Fruit fly (Drosophila melanogaster) whole organism, embryonic: ENCODE measurements around the gene CG3662.

Experiments used
- CG10209 ChIP-seq: fragments of 200-800 bp; sonication (Bioruptor generic); optimal IDR thresholded peaks from 3 replicates; lab custom pipeline; 2017; ENCODE audit warnings: missing biosample characterization, mild to moderate bottlenecking, missing genetic modification characterization, missing genetic modification reagents
- CG10565 ChIP-seq: fragments of 200-800 bp; sonication (Bioruptor generic); optimal IDR thresholded peaks from 3 replicates; lab custom pipeline; 2016; ENCODE audit warnings: missing biosample characterization, mild to moderate bottlenecking, missing genetic modification characterization
- CG10979 ChIP-seq: fragments of 200-800 bp; sonication (Bioruptor generic); optimal IDR thresholded peaks from 2 replicates; lab custom pipeline; 2018; ENCODE audit warnings: missing biosample characterization, mild to moderate bottlenecking, missing genetic modification characterization, moderate library complexity
- CG12659 ChIP-seq: fragments of 200-800 bp; sonication (Bioruptor generic); optimal IDR thresholded peaks from 3 replicates; lab custom pipeline; 2017; ENCODE audit warnings: mild to moderate bottlenecking, missing biosample characterization, missing genetic modification reagents, missing genetic modification characterization
- CG12942 ChIP-seq: fragments of 200-800 bp; sonication (Bioruptor generic); optimal IDR thresholded peaks from 3 replicates; lab custom pipeline; 2016; ENCODE audit warnings: missing biosample characterization, missing genetic modification characterization
- CG13424 ChIP-seq: fragments of 200-800 bp; sonication (Bioruptor generic); optimal IDR thresholded peaks from 2 replicates; lab custom pipeline; 2019; ENCODE audit warnings: missing biosample characterization, mild to moderate bottlenecking, missing genetic modification characterization, moderate library complexity
- CG15269 ChIP-seq: fragments of 200-800 bp; sonication (Bioruptor generic); optimal IDR thresholded peaks from 2 replicates; lab custom pipeline; 2018; ENCODE audit warnings: missing biosample characterization, mild to moderate bottlenecking, missing genetic modification characterization, moderate library complexity
- CG17359 ChIP-seq: fragments of 200-800 bp; sonication (Bioruptor generic); optimal IDR thresholded peaks from 3 replicates; lab custom pipeline; 2018; ENCODE audit warnings: missing biosample characterization, mild to moderate bottlenecking, missing genetic modification characterization, moderate library complexity
- CG2120 ChIP-seq: fragments of 200-800 bp; sonication (Bioruptor generic); optimal IDR thresholded peaks from 3 replicates; lab custom pipeline; 2016; ENCODE audit warnings: missing biosample characterization, missing genetic modification characterization
- CG2199 ChIP-seq: fragments of 200-800 bp; sonication (Bioruptor generic); IDR thresholded peaks from 3 replicates; pipeline ENCODE4 v1.3.6; 2022; ENCODE audit warnings: missing biosample characterization, missing genetic modification characterization
- CG2712 ChIP-seq: fragments of 200-800 bp; optimal IDR thresholded peaks from 3 replicates; lab custom pipeline; 2019; ENCODE audit warnings: missing biosample characterization, mild to moderate bottlenecking, missing genetic modification characterization, moderate library complexity
- CG31441 ChIP-seq: fragments of 200-800 bp; sonication (Bioruptor generic); IDR thresholded peaks from 2 replicates; pipeline ENCODE4 v1.3.6; 2022; ENCODE audit warnings: missing biosample characterization, missing genetic modification characterization
- CG3281 ChIP-seq: fragments of 200-800 bp; sonication (Bioruptor generic); optimal IDR thresholded peaks from 3 replicates; lab custom pipeline; 2017; ENCODE audit warnings: missing biosample characterization, mild to moderate bottlenecking, missing genetic modification characterization
- CG4424 ChIP-seq: fragments of 200-800 bp; sonication (Bioruptor generic); optimal IDR thresholded peaks from 3 replicates; lab custom pipeline; 2016; ENCODE audit warnings: missing biosample characterization, missing genetic modification characterization
- CG6813 ChIP-seq: fragments of 200-800 bp; sonication (Bioruptor generic); optimal IDR thresholded peaks from 2 replicates; lab custom pipeline; 2017; ENCODE audit warnings: missing biosample characterization, missing genetic modification characterization, mild to moderate bottlenecking, moderate library complexity, missing genetic modification reagents
- CG8359 ChIP-seq: fragments of 200-800 bp; sonication (Bioruptor generic); optimal IDR thresholded peaks from 2 replicates; lab custom pipeline; 2017; ENCODE audit warnings: missing biosample characterization, mild to moderate bottlenecking, missing genetic modification characterization, borderline replicate concordance
- CG8388 ChIP-seq: fragments of 200-800 bp; sonication (Bioruptor generic); optimal IDR thresholded peaks from 2 replicates; lab custom pipeline; 2019; ENCODE audit warnings: missing biosample characterization, mild to moderate bottlenecking, missing genetic modification characterization, moderate library complexity
- CG8924 ChIP-seq: fragments of 200-800 bp; optimal IDR thresholded peaks from 3 replicates; lab custom pipeline; 2019; ENCODE audit warnings: missing biosample characterization, mild to moderate bottlenecking, missing genetic modification characterization, moderate library complexity
- Dbx ChIP-seq: fragments of 200-800 bp; sonication (Bioruptor generic); IDR thresholded peaks from 3 replicates; pipeline ENCODE4 v1.3.6; 2022; ENCODE audit warnings: missing biosample characterization, missing genetic modification characterization
- Doc2 ChIP-seq: fragments of 200-800 bp; sonication (Bioruptor generic); IDR thresholded peaks from 2 replicates; pipeline ENCODE4 v1.3.6; 2022; ENCODE audit warnings: missing biosample characterization, missing genetic modification characterization
- Dp ChIP-seq: fragments of 200-800 bp; sonication (Bioruptor generic); optimal IDR thresholded peaks from 2 replicates; lab custom pipeline; 2018; ENCODE audit warnings: missing biosample characterization, mild to moderate bottlenecking, missing genetic modification characterization, moderate library complexity
- Ets97D ChIP-seq: fragments of 200-800 bp; sonication (Bioruptor generic); optimal IDR thresholded peaks from 3 replicates; lab custom pipeline; 2016; ENCODE audit warnings: missing biosample characterization, missing genetic modification characterization
- HLH3B ChIP-seq: fragments of 200-800 bp; sonication (Bioruptor generic); IDR thresholded peaks from 2 replicates; pipeline ENCODE4 v1.3.6; 2022; ENCODE audit warnings: missing biosample characterization, missing genetic modification characterization
- Hr51 ChIP-seq, 2 experiments: fragments of 200-800 bp; sonication (Bioruptor generic); optimal IDR thresholded peaks; 2 replicates in 1 of 2; 3 replicates in 1 of 2; lab custom pipeline; 2016 to 2018; ENCODE audit warnings: missing biosample characterization in 2 of 2, missing genetic modification characterization in 2 of 2, mild to moderate bottlenecking in 1 of 2, moderate library complexity in 1 of 2
- NC2β ChIP-seq: fragments of 200-800 bp; sonication (Bioruptor generic); optimal IDR thresholded peaks from 2 replicates; lab custom pipeline; 2016; ENCODE audit warnings: missing biosample characterization, missing genetic modification characterization
- Nf-YC ChIP-seq: fragments of 200-800 bp; optimal IDR thresholded peaks from 3 replicates; lab custom pipeline; 2019; ENCODE audit warnings: missing biosample characterization, mild to moderate bottlenecking, missing genetic modification characterization, moderate library complexity
- Oli ChIP-seq: fragments of 200-800 bp; sonication (Bioruptor generic); optimal IDR thresholded peaks from 2 replicates; lab custom pipeline; 2018; ENCODE audit warnings: missing biosample characterization, mild to moderate bottlenecking, missing genetic modification characterization, moderate library complexity
- Opbp ChIP-seq: fragments of 200-800 bp; sonication (Bioruptor generic); IDR thresholded peaks from 3 replicates; pipeline ENCODE4 v1.3.6; 2022; ENCODE audit warnings: missing biosample characterization, missing genetic modification characterization; ENCODE audit not compliant: partially characterized antibody
- Pdp1 ChIP-seq, 2 experiments: fragments of 200-800 bp; sonication (Bioruptor generic); optimal IDR thresholded peaks; 3 replicates each; lab custom pipeline; 2016; ENCODE audit warnings: missing biosample characterization in 2 of 2, missing genetic modification characterization in 2 of 2, mild to moderate bottlenecking in 1 of 2, moderate library complexity in 1 of 2
- Ptx1 ChIP-seq: fragments of 200-800 bp; sonication (Bioruptor generic); IDR thresholded peaks from 2 replicates; pipeline ENCODE4 v1.3.6; 2022; ENCODE audit warnings: missing biosample characterization, missing genetic modification characterization
- Side ChIP-seq: fragments of 200-800 bp; sonication (Bioruptor generic); optimal IDR thresholded peaks from 2 replicates; lab custom pipeline; 2016; ENCODE audit warnings: missing biosample characterization, missing genetic modification characterization
- ash1 ChIP-seq: fragments of 200-800 bp; sonication (Bioruptor generic); optimal IDR thresholded peaks from 2 replicates; lab custom pipeline; 2018; ENCODE audit warnings: missing biosample characterization, mild to moderate bottlenecking, missing genetic modification characterization
- bigmax ChIP-seq: fragments of 200-800 bp; sonication (Bioruptor generic); optimal IDR thresholded peaks from 2 replicates; lab custom pipeline; 2018; ENCODE audit warnings: missing biosample characterization, mild to moderate bottlenecking, missing genetic modification characterization
- bsh ChIP-seq, 2 experiments: fragments of 200-800 bp; sonication (Bioruptor generic); optimal IDR thresholded peaks; 2 replicates each; lab custom pipeline; 2017 to 2018; ENCODE audit warnings: mild to moderate bottlenecking in 2 of 2, missing biosample characterization in 2 of 2, missing genetic modification characterization in 2 of 2, moderate library complexity in 1 of 2
- cas ChIP-seq: fragments of 200-800 bp; sonication (Bioruptor generic); IDR thresholded peaks from 2 replicates; pipeline ENCODE4 v1.3.6; 2022; ENCODE audit warnings: missing biosample characterization, missing genetic modification characterization
- dpn ChIP-seq, 2 experiments: fragments of 200-800 bp; sonication (Bioruptor generic); optimal IDR thresholded peaks; 3 replicates each; lab custom pipeline; 2016; ENCODE audit warnings: missing biosample characterization in 2 of 2, missing genetic modification characterization in 2 of 2
- hth ChIP-seq: fragments of >200 bp; optimal IDR thresholded peaks from 2 replicates; lab custom pipeline; 2017; ENCODE audit warnings: inconsistent platforms
- kay ChIP-seq: fragments of 200-800 bp; sonication (Bioruptor generic); optimal IDR thresholded peaks from 2 replicates; lab custom pipeline; 2016; ENCODE audit warnings: missing biosample characterization, missing genetic modification characterization
- ken ChIP-seq: fragments of 200-800 bp; sonication (Bioruptor generic); IDR thresholded peaks from 3 replicates; pipeline ENCODE4 v1.3.6; 2022; ENCODE audit warnings: missing biosample characterization, missing genetic modification characterization
- lbe ChIP-seq: fragments of 200-800 bp; sonication (Bioruptor generic); optimal IDR thresholded peaks from 2 replicates; lab custom pipeline; 2016; ENCODE audit warnings: missing biosample characterization, mild to moderate bottlenecking, missing genetic modification characterization
- lola ChIP-seq, 3 experiments: fragments of >200 bp in 2 of 3; fragments of 200-800 bp in 1 of 3; sonication (Bioruptor generic) in 1 of 3; optimal IDR thresholded peaks; 2 replicates each; lab custom pipeline; 2017 to 2019; ENCODE audit warnings: missing biosample characterization in 3 of 3, missing genetic modification characterization in 3 of 3, mild to moderate bottlenecking in 1 of 3, moderate library complexity in 1 of 3
- phol ChIP-seq: fragments of 200-800 bp; sonication (Bioruptor generic); optimal IDR thresholded peaks from 3 replicates; lab custom pipeline; 2018; ENCODE audit warnings: missing biosample characterization, mild to moderate bottlenecking, missing genetic modification characterization, moderate library complexity
- pnt ChIP-seq: fragments of 200-800 bp; sonication (Bioruptor generic); optimal IDR thresholded peaks from 3 replicates; lab custom pipeline; 2016; ENCODE audit warnings: missing biosample characterization, missing genetic modification characterization
- prd ChIP-seq, 3 experiments: fragments of >200 bp in 2 of 3; fragments of 200-800 bp in 1 of 3; sonication (Bioruptor generic) in 1 of 3; optimal IDR thresholded peaks in 2 of 3; IDR thresholded peaks in 1 of 3; 2 replicates in 2 of 3; 3 replicates in 1 of 3; pipeline versions ENCODE4 v1.3.6 to Lab custom; 2017 to 2022; ENCODE audit warnings: missing biosample characterization in 1 of 3, missing genetic modification characterization in 1 of 3
- scrt ChIP-seq: fragments of 200-800 bp; sonication (Bioruptor generic); optimal IDR thresholded peaks from 2 replicates; lab custom pipeline; 2018; ENCODE audit warnings: missing biosample characterization, mild to moderate bottlenecking, missing genetic modification characterization, moderate library complexity
- sd ChIP-seq: fragments of 200-800 bp; sonication (Bioruptor generic); optimal IDR thresholded peaks from 3 replicates; lab custom pipeline; 2018; ENCODE audit warnings: missing biosample characterization, mild to moderate bottlenecking, missing genetic modification characterization, moderate library complexity
- sens ChIP-seq: fragments of 200-800 bp; sonication (Bioruptor generic); peaks from one replicate; lab custom pipeline; 2016; ENCODE audit warnings: missing biosample characterization, missing genetic modification characterization
- slou ChIP-seq: fragments of 200-800 bp; sonication (Bioruptor generic); optimal IDR thresholded peaks from 3 replicates; lab custom pipeline; 2016; ENCODE audit warnings: missing biosample characterization, missing genetic modification characterization

Gene CG3662

DNA sequence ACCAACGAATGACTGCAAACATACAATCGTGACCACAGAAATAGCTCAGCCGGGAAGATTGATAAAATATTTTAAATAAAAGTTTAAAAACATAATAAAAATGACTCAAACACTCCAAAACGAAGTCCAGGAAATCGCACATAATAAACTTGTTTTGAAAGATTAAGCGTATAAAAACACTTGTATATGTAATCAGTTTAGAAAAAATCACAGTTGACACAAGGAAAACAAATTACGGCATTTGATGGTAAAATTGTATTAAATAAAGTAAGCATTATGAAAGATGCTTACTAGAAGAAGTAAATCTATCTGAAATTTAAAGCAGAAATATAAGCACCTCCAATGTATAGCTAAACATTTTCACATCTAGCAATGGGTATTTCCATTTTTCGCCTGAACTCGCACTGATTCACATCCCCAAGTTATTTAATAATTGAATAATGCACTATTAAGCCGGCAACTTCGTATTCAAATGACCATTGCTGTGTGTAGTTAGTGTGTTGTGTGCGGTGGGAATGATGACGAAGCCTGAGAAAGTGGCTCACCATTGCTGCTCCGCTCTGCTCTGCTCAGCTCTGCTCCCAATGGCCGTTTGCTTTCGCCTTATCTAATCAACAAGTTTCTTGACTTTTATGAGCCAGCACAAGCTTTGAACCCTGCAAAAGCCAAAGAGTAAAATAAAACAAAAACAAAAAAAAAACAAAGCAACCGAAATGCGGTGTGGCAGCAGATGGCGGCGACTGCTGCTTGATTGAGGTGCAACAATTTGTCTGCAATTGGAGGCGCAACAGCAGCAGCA, 26.3 kb downstream of the CG3662 start (continued):
- TF ChIP-seq HLH3B (no peak), Oli (tag; lab: Kevin White, UChicago) (peak; percentile 53), CG10209 (GFP tag; lab: Kevin White, UChicago) (no peak), bsh (GFP tag; optimal IDR thresholded peaks at IDR 0.05; lab: Kevin White, UChicago) (peak in 1 of 2 experiments; percentile 9), Doc2 (no peak), CG8388 (GFP tag; lab: Kevin White, UChicago) (peak; percentile 22), CG15269 (peak; percentile 14), sd (tag; lab: Kevin White, UChicago) (no peak), Hr51 (GFP tag; optimal IDR thresholded peaks at IDR 0.05; lab: Kevin White, UChicago) (peak in 1 of 2 experiments; percentile 47), CG13424 (peak; percentile 4), CG17359 (peak; percentile 8), phol (tag; lab: Kevin White, UChicago) (peak; percentile 22), CG2199 (GFP tag; lab: Robert Waterston, UW) (no peak), CG12659 (peak; percentile 11), dpn (GFP tag; optimal IDR thresholded peaks at IDR 0.05; lab: Kevin White, UChicago) (peak in 1 of 2 experiments; percentile 13), ken (GFP tag; lab: Robert Waterston, UW) (no peak), sens (GFP tag; lab: Kevin White, UChicago) (peak; percentile 85), slou (no peak), CG31441 (GFP tag; lab: Robert Waterston, UW) (peak; percentile 42; the same call in 1 of the 2 replicates), CG6813 (GFP tag; lab: Kevin White, UChicago) (no peak), prd (optimal IDR thresholded peaks at IDR 0.05; lab: Kevin White, UChicago) (no peak), prd (GFP tag; IDR thresholded peaks at IDR 0.05; lab: Robert Waterston, UW) (no peak), kay (peak; percentile 5), lola (GFP tag; optimal IDR thresholded peaks at IDR 0.05; lab: Kevin White, UChicago) (no peak), lbe (GFP tag; lab: Kevin White, UChicago) (peak; percentile 15), CG8924 (tag; lab: Kevin White, UChicago) (peak; percentile 19), CG3281 (GFP tag; lab: Kevin White, UChicago) (peak; percentile 13), Ptx1 (GFP tag; lab: Robert Waterston, UW) (0 out of 2 replicates have a peak, but pooled peaks have one; percentile 26), CG10979 (tag; lab: Kevin White, UChicago) (peak; percentile 4), Side (GFP tag; lab: Kevin White, UChicago) (no peak), cas (GFP tag; lab: Robert Waterston, UW) (no peak), Opbp (GFP tag; lab: Robert Waterston, UW) (no peak), Ets97D (GFP tag; lab: Kevin White, UChicago) (no peak), CG2120 (GFP tag; lab: Kevin White, UChicago) (peak; percentile 12), pnt (GFP tag; lab: Kevin White, UChicago) (no peak), NC2β (GFP tag; lab: Kevin White, UChicago) (no peak), Dp (GFP tag; lab: Kevin White, UChicago) (no peak), Pdp1 (GFP tag; optimal IDR thresholded peaks at IDR 0.05; lab: Kevin White, UChicago) (peak in 1 of 2 experiments; percentile 15), scrt (no peak), ash1 (GFP tag; lab: Kevin White, UChicago) (no peak), bigmax (no peak), hth (lab: Kevin White, UChicago) (no peak), CG4424 (peak; percentile 23), CG10565 (GFP tag; lab: Kevin White, UChicago) (no peak), Dbx (GFP tag; lab: Robert Waterston, UW) (no peak), Nf-YC (tag; lab: Kevin White, UChicago) (no peak), CG8359 (GFP tag; lab: Kevin White, UChicago) (no peak), CG12942 (GFP tag; lab: Kevin White, UChicago) (no peak), CG2712 (tag; lab: Kevin White, UChicago) (peak; percentile 26)
